Worm (Caenorhabditis elegans): ENCODE data around the gene C01G5.4.
A peak's percentile ranks its signal among the peaks of the same experiment; 100 is the strongest.

Gene C01G5.4

ce11 chrIV:6526522-6526921, 5.0 kb upstream of the C01G5.4 start (continued):
- TF ChIP-seq ztf-22 (GFP tag; optimal IDR thresholded peaks at IDR 0.05) (no peak), athp-1 (tag; optimal IDR thresholded peaks at IDR 0.05) (peak; percentile 76), lin-54 (GFP tag; optimal IDR thresholded peaks at IDR 0.05) (peak; percentile 66), mcd-1 (GFP tag; IDR thresholded peaks at IDR 0.05) (no peak), ceh-40 (GFP tag; IDR thresholded peaks at IDR 0.05) (0 out of 2 replicates have a peak, but pooled peaks have one; percentile 66), nhr-80 (tag; optimal IDR thresholded peaks at IDR 0.05) (no peak), dox-1 (GFP tag; IDR thresholded peaks at IDR 0.05) (no peak), hlh-26 (GFP tag; conservative IDR thresholded peaks at IDR 0.05) (no peak), gei-17 (GFP tag; optimal IDR thresholded peaks at IDR 0.05) (no peak), ceh-79 (tag; optimal IDR thresholded peaks at IDR 0.05) (peak; percentile 21), madf-10 (tag; optimal IDR thresholded peaks at IDR 0.05) (no peak), cebp-1 (GFP tag; IDR thresholded peaks at IDR 0.05) (no peak), cebp-1 (tag; optimal IDR thresholded peaks at IDR 0.05) (peak; percentile 35), nhr-90 (tag; optimal IDR thresholded peaks at IDR 0.05) (no peak), F49E8.2 (tag; optimal IDR thresholded peaks at IDR 0.05; ENCODE audit: insufficient read depth) (peak; percentile 78), lin-35 (GFP tag; optimal IDR thresholded peaks at IDR 0.05) (no peak), tbp1 (GFP tag; optimal IDR thresholded peaks at IDR 0.05) (peak; percentile 46), nhr-120 (GFP tag; IDR thresholded peaks at IDR 0.05) (no peak), attf-6 (GFP tag; IDR thresholded peaks at IDR 0.05) (peak; percentile 81), nfya-2 (GFP tag; IDR thresholded peaks at IDR 0.05) (0 out of 2 replicates have a peak, but pooled peaks have one; percentile 53), B0019.2 (GFP tag; conservative IDR thresholded peaks at IDR 0.05) (no peak), Y53G8AR.9 (GFP tag; conservative IDR thresholded peaks at IDR 0.05) (peak; percentile 87), ceh-27 (GFP tag; optimal IDR thresholded peaks at IDR 0.05) (no peak), hmg-20 (GFP tag; IDR thresholded peaks at IDR 0.05) (0 out of 2 replicates have a peak, but pooled peaks have one; percentile 41), Y53F4B.3 (GFP tag; IDR thresholded peaks at IDR 0.05) (no peak), bed-1 (GFP tag; IDR thresholded peaks at IDR 0.05) (no peak), somi-1 (GFP tag; optimal IDR thresholded peaks at IDR 0.05) (no peak), Y95B8A.8 (GFP tag; IDR thresholded peaks at IDR 0.05) (no peak), ets-4 (GFP tag; optimal IDR thresholded peaks at IDR 0.05) (no peak), D2030.7 (GFP tag; IDR thresholded peaks at IDR 0.05) (peak; percentile 47; the same call in 1 of the 2 replicates)

ce11 chrIV:6528202-6528601, 3.3 kb upstream of the C01G5.4 start:
- TF ChIP-seq nfya-2 (GFP tag; IDR thresholded peaks at IDR 0.05) (0 out of 2 replicates have a peak, but pooled peaks have one; percentile 32), snpc-4 (GFP tag; optimal IDR thresholded peaks at IDR 0.05) (no peak), snpc-4 (tag; optimal IDR thresholded peaks at IDR 0.05) (peak in 1 of 4 experiments; percentile 5), lin-54 (GFP tag; optimal IDR thresholded peaks at IDR 0.05) (peak; percentile 36), mes-4 (tag; optimal IDR thresholded peaks at IDR 0.05) (no peak), hmg-20 (GFP tag; IDR thresholded peaks at IDR 0.05) (no peak)

- no peak for TF ChIP-seq pbrm-1 (GFP tag; IDR thresholded peaks at IDR 0.05)
- no peak for TF ChIP-seq let-607 (tag; optimal IDR thresholded peaks at IDR 0.05)
- peak; percentile 32 for TF ChIP-seq efl-1 (GFP tag; optimal IDR thresholded peaks at IDR 0.05)
- no peak for TF ChIP-seq unc-62 (GFP tag; optimal IDR thresholded peaks at IDR 0.05)
- no peak for TF ChIP-seq somi-1 (GFP tag; optimal IDR thresholded peaks at IDR 0.05)
- peak; percentile 72 for TF ChIP-seq F33H1.4 (GFP tag; IDR thresholded peaks at IDR 0.05)
- TF ChIP-seq cebp-2 (GFP tag; IDR thresholded peaks at IDR 0.05) = no peak
- TF ChIP-seq Y79H2A.3 (GFP tag; conservative IDR thresholded peaks at IDR 0.05) = no peak
- no peak for TF ChIP-seq snpc-1.1 (tag; optimal IDR thresholded peaks at IDR 0.05; ENCODE audit: insufficient read depth)
- no peak for TF ChIP-seq nfyb-1 (GFP tag; IDR thresholded peaks at IDR 0.05)
- no peak for TF ChIP-seq ztf-22 (GFP tag; optimal IDR thresholded peaks at IDR 0.05)
- no peak for TF ChIP-seq nhr-80 (tag; optimal IDR thresholded peaks at IDR 0.05)
- TF ChIP-seq tlf-1 (GFP tag; optimal IDR thresholded peaks at IDR 0.05) = no peak
- peak; percentile 14 for TF ChIP-seq snpc-1.3 (tag; optimal IDR thresholded peaks at IDR 0.05; ENCODE audit: insufficient read depth)
- no peak for TF ChIP-seq fkh-3 (tag; optimal IDR thresholded peaks at IDR 0.05)
- TF ChIP-seq him-1 (tag; optimal IDR thresholded peaks at IDR 0.05) = no peak
- TF ChIP-seq sdz-38 (tag; optimal IDR thresholded peaks at IDR 0.05) = no peak
- no peak for TF ChIP-seq snpc-4 (GFP tag; optimal IDR thresholded peaks at IDR 0.05)
- peak in 3 of 4 experiments; percentile 62 to 86 (median 80) for TF ChIP-seq snpc-4 (tag; optimal IDR thresholded peaks at IDR 0.05)
These were observed 1.7 kb upstream of the C01G5.4 start for ce11 chrIV:6529832-6530231.

All from whole organism, young adult.